Fruit fly (Drosophila melanogaster): ENCODE results near the gene Fim.

The Fim gene

DNA sequence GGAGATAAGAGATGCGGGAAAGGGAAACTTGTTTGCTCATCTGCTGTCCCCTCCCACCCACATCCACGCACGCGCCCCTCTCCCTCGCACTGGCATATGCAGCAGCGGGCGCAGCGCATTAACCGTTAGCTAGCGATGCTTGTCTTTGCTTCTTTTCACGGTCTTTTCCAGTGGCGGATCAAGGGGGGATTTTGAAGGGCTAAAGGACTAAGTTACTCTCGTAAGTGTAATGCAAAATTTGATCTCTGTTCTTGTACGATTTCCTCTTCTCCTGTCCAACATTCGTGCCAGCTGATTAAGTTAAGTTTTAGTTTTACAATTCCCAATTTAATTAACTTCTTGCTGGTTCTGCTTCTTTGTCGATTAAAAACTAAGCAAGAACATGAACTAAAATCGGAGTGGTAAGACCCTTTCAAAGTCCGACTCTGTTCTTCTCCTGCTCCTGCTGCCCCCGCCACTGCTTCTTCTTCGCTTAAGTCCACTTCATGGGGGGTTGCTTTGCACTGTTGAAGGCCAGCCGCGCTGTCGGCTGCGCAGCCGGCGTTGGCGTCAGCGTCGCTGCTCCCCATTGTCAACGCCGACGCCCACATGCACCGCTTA lies 1.0 kb downstream of the Fim start (continued):
- TF ChIP-seq CG3847 (GFP tag; IDR thresholded peaks at IDR 0.05) = no peak
- peak; percentile 59 for TF ChIP-seq CG10147 (GFP tag; optimal IDR thresholded peaks at IDR 0.05)
- peak; percentile 28; the same call in 1 of the 2 replicates for TF ChIP-seq peb (GFP tag; IDR thresholded peaks at IDR 0.05)
- TF ChIP-seq aop (GFP tag; IDR thresholded peaks at IDR 0.05) = no peak
- TF ChIP-seq croc (GFP tag; conservative IDR thresholded peaks at IDR 0.05) = peak; percentile 62; the same call in 2 of the 3 replicates
- no peak for TF ChIP-seq CG43689 (GFP tag; IDR thresholded peaks at IDR 0.05)
- TF ChIP-seq Ptx1 (GFP tag; IDR thresholded peaks at IDR 0.05) = peak; percentile 63
- TF ChIP-seq Drgx (GFP tag; IDR thresholded peaks at IDR 0.05) = peak; percentile 68
- TF ChIP-seq CG16813 (GFP tag; IDR thresholded peaks at IDR 0.05; ENCODE audit: partially characterized antibody) = no peak
- peak; percentile 35; the same call in 2 of the 3 replicates for TF ChIP-seq jigr1 (GFP tag; IDR thresholded peaks at IDR 0.05)
- no peak for TF ChIP-seq CG13123 (GFP tag; optimal IDR thresholded peaks at IDR 0.05)
- TF ChIP-seq Dip3 (GFP tag; optimal IDR thresholded peaks at IDR 0.05) = no peak
- TF ChIP-seq usp (GFP tag; optimal IDR thresholded peaks at IDR 0.05) = no peak
- TF ChIP-seq Hr3 (GFP tag; optimal IDR thresholded peaks at IDR 0.05) = peak; percentile 52
- TF ChIP-seq Optix (GFP tag; IDR thresholded peaks at IDR 0.05) = peak; percentile 52; the same call in 1 of the 3 replicates
- no peak for TF ChIP-seq Vsx1 (GFP tag; optimal IDR thresholded peaks at IDR 0.05)
- peak; percentile 41 for TF ChIP-seq CG30431 (GFP tag; optimal IDR thresholded peaks at IDR 0.05)
- no peak for TF ChIP-seq Oaz (GFP tag; IDR thresholded peaks at IDR 0.05)
- peak; percentile 46 for TF ChIP-seq CG16815 (GFP tag; optimal IDR thresholded peaks at IDR 0.05)
- TF ChIP-seq onecut (GFP tag; IDR thresholded peaks at IDR 0.05) = peak; percentile 49; the same call in 1 of the 2 replicates
- no peak for TF ChIP-seq gsb (GFP tag; IDR thresholded peaks at IDR 0.05)
- no peak for TF ChIP-seq CG17568 (GFP tag; optimal IDR thresholded peaks at IDR 0.05)
- TF ChIP-seq ro (GFP tag; IDR thresholded peaks at IDR 0.05) = no peak
- TF ChIP-seq luna (GFP tag; optimal IDR thresholded peaks at IDR 0.05) = no peak
- peak; percentile 73 for TF ChIP-seq B-H2 (GFP tag; optimal IDR thresholded peaks at IDR 0.05)
- TF ChIP-seq Lhr (GFP tag; optimal IDR thresholded peaks at IDR 0.05) = peak; percentile 3
- peak; percentile 64 for TF ChIP-seq CG10267 (tag; optimal IDR thresholded peaks at IDR 0.05)
- peak; percentile 15 for TF ChIP-seq CHES-1-like (GFP tag; optimal IDR thresholded peaks at IDR 0.05)
- peak; percentile 46; the same call in 1 of the 3 replicates for TF ChIP-seq sr (GFP tag; IDR thresholded peaks at IDR 0.05)
- TF ChIP-seq dan (GFP tag; IDR thresholded peaks at IDR 0.05) = no peak
- TF ChIP-seq CG11723 (GFP tag; optimal IDR thresholded peaks at IDR 0.05) = no peak
- TF ChIP-seq sd (tag; optimal IDR thresholded peaks at IDR 0.05) = no peak
- no peak for TF ChIP-seq CG32532 (GFP tag; IDR thresholded peaks at IDR 0.05)
- TF ChIP-seq cad (GFP tag; optimal IDR thresholded peaks at IDR 0.05) = no peak
- TF ChIP-seq disco-r (GFP tag; optimal IDR thresholded peaks at IDR 0.05) = peak; percentile 25
- TF ChIP-seq CG11093 (GFP tag; IDR thresholded peaks at IDR 0.05) = peak; percentile 57; the same call in 2 of the 3 replicates
- TF ChIP-seq zen (tag; optimal IDR thresholded peaks at IDR 0.05) = peak; percentile 33
- 0 out of 3 replicates have a peak, but pooled peaks have one; percentile 9 for TF ChIP-seq B-H1 (GFP tag; IDR thresholded peaks at IDR 0.05)
- peak; percentile 59 for TF ChIP-seq CG2875 (GFP tag; optimal IDR thresholded peaks at IDR 0.05)
- TF ChIP-seq Ravus (GFP tag; IDR thresholded peaks at IDR 0.05) = no peak
- peak; percentile 3 for TF ChIP-seq sqz (GFP tag; optimal IDR thresholded peaks at IDR 0.05)
- peak; percentile 52 for TF ChIP-seq CG6254 (GFP tag; optimal IDR thresholded peaks at IDR 0.05)
- peak; percentile 47 for TF ChIP-seq tap (tag; optimal IDR thresholded peaks at IDR 0.05)
- TF ChIP-seq C15 (GFP tag; IDR thresholded peaks at IDR 0.05) = no peak
- TF ChIP-seq CG6689 (GFP tag; IDR thresholded peaks at IDR 0.05) = peak; percentile 57
- no peak for TF ChIP-seq CG11247 (GFP tag; IDR thresholded peaks at IDR 0.05)
- TF ChIP-seq CG4617 (GFP tag; optimal IDR thresholded peaks at IDR 0.05; ENCODE audit: borderline replicate concordance) = no peak
- TF ChIP-seq HmgD (GFP tag; optimal IDR thresholded peaks at IDR 0.05) = no peak
- TF ChIP-seq chn (GFP tag; optimal IDR thresholded peaks at IDR 0.05) = peak; percentile 39
- TF ChIP-seq CG2129 (GFP tag; IDR thresholded peaks at IDR 0.05; ENCODE audit: partially characterized antibody) = no peak
- no peak for TF ChIP-seq bowl (GFP tag; IDR thresholded peaks at IDR 0.05)

All from whole organism, embryonic.